Worm (Caenorhabditis elegans) whole organism, young adult: ENCODE measurements around the gene T09F5.1.
A peak's percentile ranks its signal among the peaks of the same experiment; 100 is the strongest.

Experiments used
- B0261.1 ChIP-seq: sonication (generic microtip); optimal IDR thresholded peaks from 2 replicates; lab custom pipeline; 2016; ENCODE audit warnings: mild to moderate bottlenecking, missing genetic modification characterization, moderate library complexity, missing compliant biosample characterization
- D2030.7 ChIP-seq: fragments of 200-800 bp; sonication (Bioruptor generic); IDR thresholded peaks from 2 replicates; pipeline ENCODE4 v1.3.6; 2022; ENCODE audit warnings: missing genetic modification reagents, missing genetic modification characterization, missing compliant biosample characterization
- F39B2.1 ChIP-seq: fragments of 200-800 bp; sonication (Bioruptor generic); IDR thresholded peaks from 2 replicates; pipeline ENCODE4 v1.3.6; 2022; ENCODE audit warnings: missing genetic modification reagents, missing genetic modification characterization, missing compliant biosample characterization
- F49E8.2 ChIP-seq: sonication (generic microtip); optimal IDR thresholded peaks from 3 replicates; lab custom pipeline; 2017; ENCODE audit warnings: missing genetic modification characterization, mild to moderate bottlenecking, missing compliant biosample characterization, antibody characterized with exemption, moderate library complexity; ENCODE audit not compliant: insufficient read depth
- ama-1 ChIP-seq, 3 experiments: fragments of 150-350 bp in 1 of 3; sonication (generic microtip) in 2 of 3; optimal IDR thresholded peaks; 2 replicates each; lab custom pipeline; 2014 to 2018; ENCODE audit warnings: missing biosample characterization in 2 of 3, missing genetic modification characterization in 2 of 3, missing genetic modification reagents in 2 of 3
- attf-6 ChIP-seq: fragments of 200-800 bp; sonication (Bioruptor generic); IDR thresholded peaks from 2 replicates; pipeline ENCODE4 v1.3.6; 2022; ENCODE audit warnings: missing genetic modification reagents, missing genetic modification characterization, missing compliant biosample characterization
- ceh-79 ChIP-seq: sonication (generic microtip); optimal IDR thresholded peaks from 2 replicates; lab custom pipeline; 2017; ENCODE audit warnings: mild to moderate bottlenecking, missing genetic modification characterization, missing compliant biosample characterization
- egl-18 ChIP-seq: fragments of 200-800 bp; sonication (Bioruptor generic); IDR thresholded peaks from 2 replicates; pipeline ENCODE4 v1.3.6; 2022; ENCODE audit warnings: missing genetic modification reagents, missing genetic modification characterization, missing compliant biosample characterization
- nhr-179 ChIP-seq: sonication (generic microtip); optimal IDR thresholded peaks from 2 replicates; lab custom pipeline; 2016; ENCODE audit warnings: mild to moderate bottlenecking, missing genetic modification characterization, missing compliant biosample characterization
- pbrm-1 ChIP-seq: fragments of 200-800 bp; sonication (Bioruptor generic); IDR thresholded peaks from 2 replicates; pipeline ENCODE4 v1.3.6; 2022; ENCODE audit warnings: missing genetic modification reagents, missing genetic modification characterization, missing compliant biosample characterization
- rcor-1 ChIP-seq: fragments of 200-800 bp; sonication (Bioruptor generic); IDR thresholded peaks from 2 replicates; pipeline ENCODE4 v1.3.6; 2022; ENCODE audit warnings: missing genetic modification reagents, missing genetic modification characterization, missing compliant biosample characterization

DNA sequence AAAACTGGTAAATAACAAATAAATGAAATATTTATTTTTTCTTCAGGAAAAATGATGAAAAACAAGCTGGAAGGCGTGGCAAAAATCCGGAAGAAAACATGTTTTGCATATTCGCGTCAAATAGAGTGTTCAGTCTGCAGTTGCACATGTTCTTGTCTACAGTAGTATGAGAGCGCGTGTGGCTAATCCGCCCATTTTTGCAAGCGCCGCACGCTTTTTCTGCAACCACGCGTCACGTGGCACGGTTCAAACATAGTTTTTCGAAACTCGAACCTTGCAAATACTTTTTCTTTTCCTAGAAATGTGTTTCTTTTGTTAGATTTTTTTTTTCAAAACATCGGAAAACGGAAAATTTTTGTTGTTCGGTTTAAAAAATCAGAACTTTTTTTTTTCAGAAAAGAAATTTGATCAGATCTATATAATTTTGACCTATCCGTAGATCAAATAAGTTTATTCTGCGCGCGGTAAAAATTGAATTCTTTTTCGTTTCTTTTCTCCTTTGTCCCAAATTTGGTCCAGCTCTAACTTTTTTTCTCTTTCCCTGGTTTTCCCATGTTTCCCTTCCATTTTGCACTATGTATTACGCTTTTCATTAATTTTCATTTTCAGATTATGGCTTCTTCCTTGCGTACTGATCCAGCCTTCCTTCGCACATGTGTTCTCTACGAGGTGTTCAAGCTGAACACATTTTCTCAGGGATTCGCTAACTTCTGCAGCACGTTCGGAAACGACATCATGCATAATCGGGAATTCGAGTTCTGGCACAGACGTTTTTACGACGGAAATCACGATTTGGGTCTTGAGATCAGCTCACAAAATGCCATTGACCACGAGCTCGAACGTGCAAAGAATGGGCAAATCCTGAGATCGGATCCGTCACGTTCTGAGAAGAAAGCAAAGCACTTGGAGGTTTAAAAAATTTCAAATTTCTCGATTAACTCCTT, 35.5 kb downstream of the T09F5.1 start, which contains the start of gene Y75B12B.1:
- no peak for TF ChIP-seq egl-18 (GFP tag; lab: Robert Waterston, UW)
- no peak for TF ChIP-seq F39B2.1 (GFP tag; lab: Robert Waterston, UW)
- peak; percentile 46 for TF ChIP-seq rcor-1 (GFP tag; lab: Robert Waterston, UW)
- peak; percentile 89 for TF ChIP-seq D2030.7 (GFP tag; lab: Robert Waterston, UW)
- peak; percentile 20 for TF ChIP-seq B0261.1 (tag; lab: Kevin White, UChicago)
- no peak for TF ChIP-seq attf-6
- TF ChIP-seq ama-1 (optimal IDR thresholded peaks at IDR 0.05; lab: Kevin White, UChicago) = no peak
- no peak for TF ChIP-seq ama-1 (GFP tag; optimal IDR thresholded peaks at IDR 0.05; lab: Kevin White, UChicago)
- TF ChIP-seq ceh-79 (tag; lab: Kevin White, UChicago) = no peak
- peak; percentile 69; the same call in 1 of the 2 replicates for TF ChIP-seq pbrm-1 (GFP tag; lab: Robert Waterston, UW)
- peak; percentile 71 for TF ChIP-seq F49E8.2 (tag; lab: Kevin White, UChicago)
- TF ChIP-seq nhr-179 (tag; lab: Kevin White, UChicago) = no peak
